Worm (Caenorhabditis elegans) whole organism, dauer: ENCODE data around the gene C16C10.13.

Experiments
- unc-62 ChIP-seq: sonication (generic microtip); optimal IDR thresholded peaks from 2 replicates; lab custom pipeline; 2017; ENCODE audit warnings: missing biosample characterization, missing genetic modification reagents, missing genetic modification characterization

Gene C16C10.13

DNA sequence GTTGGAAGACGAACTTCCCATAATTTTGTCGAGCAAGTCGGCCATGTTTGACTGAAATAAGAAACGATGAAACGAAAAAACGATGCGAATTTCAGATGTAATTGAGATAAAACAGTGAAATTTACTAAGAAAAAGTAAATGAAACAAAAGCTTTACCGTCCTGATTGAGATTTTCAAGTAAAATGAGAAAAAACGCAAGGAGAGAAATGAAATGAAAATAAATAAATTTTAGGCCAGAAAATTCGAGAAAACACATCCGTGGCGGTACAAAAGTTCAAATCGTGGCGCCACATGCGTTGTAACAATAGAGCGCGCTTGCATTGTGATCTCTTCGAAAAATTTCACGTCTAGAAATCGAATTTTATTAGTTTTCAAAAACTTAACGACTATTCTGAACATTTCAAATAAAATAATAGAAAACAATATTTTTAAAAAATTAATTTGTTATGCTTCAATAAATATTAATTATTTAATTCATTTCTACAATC, at the start of gene C16C10.13, which contains the start of gene hrde-1:
TSS of gene C16C10.13 (plus strand) at position 332 of the 488 bp plus-strand sequence.
TSS of gene hrde-1 (minus strand) at position 51 of the 488 bp plus-strand sequence.
- TF ChIP-seq unc-62 (GFP tag; lab: Kevin White, UChicago) = no peak

DNA sequence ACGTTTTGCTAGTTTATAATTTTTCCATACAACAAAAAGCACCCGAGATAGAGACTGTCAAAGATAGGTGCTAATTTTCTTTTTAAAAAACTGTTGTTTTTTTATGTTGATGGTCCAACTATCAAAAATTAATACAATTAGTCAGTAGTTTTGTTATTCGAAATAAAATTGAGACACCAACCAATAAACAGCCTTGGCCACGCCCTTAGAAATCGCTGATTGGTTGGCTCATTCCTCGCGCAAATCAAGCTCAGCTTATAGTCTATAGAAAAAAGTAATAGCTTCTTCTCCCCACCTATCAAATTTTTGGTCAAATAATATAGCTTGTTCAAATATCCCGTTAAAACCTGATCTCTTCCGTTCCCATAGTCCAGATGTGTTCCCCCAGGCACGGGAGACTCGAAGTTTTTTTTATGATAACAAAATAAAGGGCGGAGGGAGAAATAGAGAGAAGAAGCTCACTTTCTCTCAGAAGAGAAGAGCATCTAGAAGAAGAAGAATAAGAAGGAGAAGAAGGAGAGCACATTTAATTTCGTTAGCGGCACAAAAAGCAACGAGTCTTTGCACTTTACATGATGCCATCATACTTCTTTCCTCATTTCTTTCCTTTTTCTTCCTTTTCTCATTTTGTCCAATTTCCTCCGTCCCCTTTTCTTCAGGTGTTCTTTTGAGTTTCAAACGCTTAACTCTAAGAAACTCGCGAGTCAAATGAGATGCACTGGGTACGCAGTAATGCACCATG, 44.3 kb upstream of the C16C10.13 start:
- TF ChIP-seq unc-62 (GFP tag; lab: Kevin White, UChicago) = no peak

DNA sequence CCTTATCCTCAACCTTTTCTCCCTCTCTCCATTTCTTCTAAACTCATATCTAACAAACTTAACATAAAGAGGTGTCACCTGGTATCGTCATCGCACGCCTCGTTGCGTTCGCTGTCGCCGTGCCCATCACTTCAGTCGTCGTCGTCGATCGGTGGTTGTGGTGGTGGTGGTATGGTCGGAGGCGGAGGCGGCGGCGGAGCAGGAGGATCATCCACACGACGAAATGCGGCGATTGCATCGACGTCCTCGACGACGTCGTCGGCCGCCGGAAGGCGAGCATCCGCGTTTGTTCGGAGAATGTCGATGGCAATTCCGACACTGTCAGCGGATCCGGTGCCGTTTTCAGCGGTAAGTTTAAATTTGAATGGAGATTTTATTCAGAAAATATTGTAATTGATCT, 42.2 kb upstream of the C16C10.13 start:
- no peak for TF ChIP-seq unc-62 (GFP tag; lab: Kevin White, UChicago)

DNA sequence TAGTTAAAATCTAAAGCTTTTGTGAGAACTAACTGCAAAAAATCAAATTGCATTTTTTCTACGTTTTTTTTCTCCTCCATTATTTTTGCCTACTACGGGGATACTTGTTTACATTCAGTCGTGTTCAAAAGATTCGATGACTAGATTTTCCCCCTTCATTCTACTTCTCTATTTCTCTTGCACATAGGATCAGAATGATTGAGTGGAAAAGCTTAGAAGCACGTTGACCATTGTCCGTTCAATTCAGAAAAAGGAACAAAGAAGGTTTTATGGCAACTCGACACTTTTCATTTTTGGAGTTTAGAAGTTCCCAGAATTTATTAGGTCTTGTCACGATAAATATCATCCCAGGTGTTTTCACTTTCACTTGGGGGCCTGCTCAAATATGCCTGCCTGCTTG, 39.1 kb upstream of the C16C10.13 start:
- TF ChIP-seq unc-62 (GFP tag; lab: Kevin White, UChicago) = no peak

DNA sequence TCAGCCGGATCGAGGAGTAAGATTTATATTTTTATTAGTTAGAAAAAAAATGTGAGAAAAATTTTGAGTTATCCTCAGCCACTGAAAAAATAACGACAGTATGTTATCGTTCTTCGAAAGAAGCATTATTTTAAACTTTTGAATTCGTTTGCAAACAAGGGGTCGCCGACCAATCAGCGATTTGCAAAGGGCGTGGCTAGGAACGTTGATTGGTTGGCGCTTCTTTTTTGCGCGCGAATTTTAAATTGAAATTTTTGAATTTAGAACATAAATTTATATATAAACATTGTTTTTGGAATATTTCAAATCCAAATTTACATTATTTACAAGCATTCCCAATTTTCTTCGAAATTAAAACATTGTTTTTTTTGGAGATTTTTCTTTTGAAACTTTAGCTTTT, 33.1 kb upstream of the C16C10.13 start:
- TF ChIP-seq unc-62 (GFP tag; lab: Kevin White, UChicago) = no peak

DNA sequence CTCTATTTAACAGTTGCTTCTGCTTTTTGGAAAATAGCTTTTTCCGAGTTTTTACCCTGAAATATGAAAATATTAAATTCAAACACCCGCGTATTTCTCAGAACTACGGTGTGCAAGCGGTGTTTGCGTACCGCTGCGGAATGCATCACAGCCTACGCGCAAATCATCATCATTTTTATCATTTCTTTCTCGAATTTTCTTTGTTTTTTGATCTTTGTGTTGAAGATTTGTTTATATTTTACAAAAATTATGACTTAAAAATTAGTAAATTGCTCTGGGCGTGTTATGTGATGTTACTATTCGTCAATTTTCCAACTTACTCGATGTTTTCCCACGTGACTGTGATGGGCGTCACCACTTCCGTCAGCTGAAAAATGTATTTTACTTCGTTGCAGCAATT, 25.3 kb upstream of the C16C10.13 start:
- no peak for TF ChIP-seq unc-62 (GFP tag; lab: Kevin White, UChicago)

DNA sequence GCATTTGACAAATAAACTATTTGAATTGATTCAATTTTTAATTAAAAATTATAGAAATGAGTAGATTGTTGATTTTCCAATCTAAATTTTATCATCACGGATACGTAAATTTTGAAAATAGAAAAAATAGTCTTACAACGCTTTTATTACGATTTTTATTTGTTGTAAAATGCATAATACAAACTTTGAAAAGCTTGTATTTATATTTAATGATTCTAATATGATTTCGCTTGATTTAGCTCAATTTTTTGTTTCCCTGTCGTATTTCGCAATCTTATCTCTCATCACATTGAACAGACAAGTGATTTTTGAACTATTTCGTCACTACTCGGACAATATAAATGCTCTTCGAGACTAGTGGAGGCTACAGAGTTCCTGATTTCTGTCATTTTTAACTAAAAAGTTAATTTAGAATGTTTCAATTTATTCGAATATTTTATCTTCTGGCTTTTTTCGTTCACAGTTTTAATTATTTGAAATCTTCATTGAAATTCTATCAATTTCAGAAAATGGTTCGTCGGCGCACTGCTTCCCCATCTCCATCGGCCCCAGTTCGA, 24.6 kb upstream of the C16C10.13 start, which contains the start of the genes wht-3 and har-1:
TSS of gene wht-3 (minus strand) at position 51 of the 557 bp plus-strand sequence.
TSS of gene har-1 (plus strand) at position 507 of the 557 bp plus-strand sequence.
- no peak for TF ChIP-seq unc-62 (GFP tag; lab: Kevin White, UChicago)

DNA sequence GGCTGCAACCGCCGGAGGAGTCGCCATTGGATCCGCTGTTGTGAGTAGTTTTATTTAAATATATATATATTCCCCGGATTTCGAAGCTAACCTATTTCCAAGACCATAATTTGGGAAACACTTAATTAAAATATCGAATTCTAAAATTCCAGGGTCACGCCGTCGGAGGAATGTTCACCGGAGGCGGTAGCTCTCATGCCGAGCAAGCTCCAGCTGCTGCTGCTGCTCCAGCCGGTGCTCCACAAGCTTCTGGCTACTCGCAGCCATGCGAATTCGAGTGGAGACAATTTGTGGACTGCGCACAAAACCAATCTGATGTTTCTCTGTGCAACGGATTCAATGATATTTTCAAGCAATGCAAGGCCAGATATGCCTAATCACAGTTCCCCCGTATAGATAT, 23.9 kb upstream of the C16C10.13 start:
- TF ChIP-seq unc-62 (GFP tag; lab: Kevin White, UChicago) = no peak

DNA sequence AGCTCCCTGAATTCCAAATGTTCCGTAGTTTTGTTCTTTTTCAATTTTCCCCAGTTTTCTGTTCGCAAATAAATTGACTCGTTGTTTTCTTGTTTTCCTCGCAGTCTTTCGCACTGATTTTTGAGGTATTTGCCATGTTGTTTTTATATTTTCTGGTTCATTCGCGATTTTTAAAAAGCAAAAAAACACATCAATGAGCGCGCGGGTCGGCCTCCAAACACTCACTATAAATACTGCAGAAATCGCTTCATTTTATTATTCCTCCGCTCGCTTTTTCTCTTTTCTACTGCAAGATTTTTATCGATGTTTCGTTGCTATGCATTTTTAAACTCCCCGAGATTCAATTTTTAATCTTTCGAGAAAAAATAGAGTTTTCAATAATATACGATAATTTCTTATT, 23.4 kb upstream of the C16C10.13 start:
- no peak for TF ChIP-seq unc-62 (GFP tag; lab: Kevin White, UChicago)

DNA sequence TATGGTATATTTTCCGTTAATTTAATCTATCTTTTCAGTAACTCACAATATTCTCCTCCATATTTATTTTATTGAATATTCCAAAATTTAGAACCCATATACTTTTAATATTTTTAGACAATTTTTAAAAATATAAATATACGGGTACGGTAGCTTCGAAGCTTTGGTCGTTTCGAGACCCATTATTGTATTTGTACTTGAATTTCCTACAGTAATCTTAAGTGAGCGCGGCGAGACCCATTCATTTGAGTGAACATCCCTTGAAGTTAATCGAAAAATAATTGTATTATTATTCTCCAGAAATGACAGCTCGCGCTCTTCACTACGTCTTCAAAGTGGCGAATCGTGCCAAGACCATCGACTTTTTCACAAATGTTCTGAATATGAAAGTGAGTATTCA, 22.9 kb upstream of the C16C10.13 start, which contains the start of gene glod-4:
TSS of gene glod-4 (plus strand) at position 301 of the 400 bp plus-strand sequence.
- TF ChIP-seq unc-62 (GFP tag; lab: Kevin White, UChicago) = no peak

DNA sequence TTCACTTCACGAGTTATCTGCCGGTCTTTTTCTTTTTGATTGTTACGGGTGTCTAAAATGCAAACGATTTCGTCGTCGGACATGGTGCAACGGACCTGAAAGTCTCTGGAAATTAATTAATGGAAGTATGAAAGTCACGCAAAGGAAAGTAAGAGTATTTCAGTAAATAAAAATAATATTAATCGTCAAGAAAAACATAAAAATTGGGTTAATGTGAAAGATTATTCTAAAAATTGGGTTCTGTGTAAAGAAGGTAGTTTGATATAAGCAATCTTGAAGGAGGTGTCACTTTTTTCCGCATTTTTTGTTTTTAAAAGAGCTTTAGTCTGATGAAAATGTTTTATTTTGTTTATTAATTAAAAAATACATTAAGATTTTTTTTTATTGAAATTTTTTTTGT, 18.9 kb upstream of the C16C10.13 start, which contains the start of gene C16C10.9:
TSS of gene C16C10.9 (minus strand) at position 101 of the 400 bp plus-strand sequence.
- no peak for TF ChIP-seq unc-62 (GFP tag; lab: Kevin White, UChicago)

DNA sequence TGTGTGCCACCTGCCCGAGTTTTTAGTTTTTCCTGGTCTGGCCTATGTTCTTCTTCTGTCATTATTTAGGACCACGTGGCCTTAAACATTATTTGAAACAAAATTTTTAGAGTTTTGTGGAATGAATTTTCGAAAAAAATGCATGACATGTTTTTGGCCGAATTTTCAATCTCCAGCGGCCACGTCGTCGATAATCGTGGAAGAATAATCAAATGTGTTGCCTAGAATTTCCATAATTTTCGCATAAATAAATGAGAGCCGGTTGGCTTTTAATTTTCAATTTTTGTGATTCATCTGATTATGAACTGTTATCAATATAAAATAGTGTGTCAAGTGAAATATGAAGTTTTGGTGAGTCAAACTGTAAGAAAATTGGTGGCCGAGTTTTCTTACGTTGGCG, 15.3 kb upstream of the C16C10.13 start, which contains the start of gene C01G12.16:
TSS of gene C01G12.16 (plus strand) at position 301 of the 400 bp plus-strand sequence.
- TF ChIP-seq unc-62 (GFP tag; lab: Kevin White, UChicago) = no peak

DNA sequence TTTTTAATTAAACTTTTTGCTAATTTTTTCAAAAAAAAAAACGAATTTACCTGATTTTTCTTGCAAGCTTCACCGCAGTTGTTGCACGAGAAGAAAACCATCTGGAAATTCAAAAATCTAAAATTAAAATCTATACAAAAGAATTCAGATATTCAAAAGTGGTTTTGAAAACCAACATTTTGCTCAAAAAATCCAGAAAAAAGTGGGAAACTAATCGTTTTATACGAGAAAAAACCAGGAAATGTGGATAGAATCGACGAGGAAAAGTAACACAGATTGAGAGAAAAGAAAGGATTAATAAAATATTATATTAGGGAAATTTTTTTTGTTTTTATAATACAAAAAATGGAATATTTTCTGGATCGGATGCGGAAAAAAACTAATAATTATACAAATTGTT, 12.2 kb upstream of the C16C10.13 start, which contains the start of gene C16C10.8:
TSS of gene C16C10.8 (minus strand) at position 101 of the 400 bp plus-strand sequence.
- TF ChIP-seq unc-62 (GFP tag; lab: Kevin White, UChicago) = no peak

DNA sequence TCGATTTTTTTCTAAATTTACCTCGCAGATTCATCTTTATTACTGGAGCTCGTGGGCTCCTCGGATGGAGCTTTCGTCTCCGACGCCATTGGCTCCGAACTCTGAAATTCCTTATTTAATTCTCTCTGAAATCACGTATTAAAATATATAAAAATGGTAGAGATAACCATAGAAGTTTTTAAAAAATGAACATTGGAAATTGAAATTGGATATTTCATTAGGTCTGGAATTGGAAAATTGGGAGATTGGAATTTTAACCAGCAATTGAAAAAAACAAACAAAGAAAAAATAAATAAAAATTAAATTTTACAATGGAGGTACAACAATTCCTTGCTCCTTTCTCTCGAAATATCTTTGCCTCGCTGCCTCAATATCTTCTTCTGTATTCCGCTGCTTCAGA, 9.5 kb upstream of the C16C10.13 start, which contains the start of gene rnf-5:
TSS of gene rnf-5 (minus strand) at position 101 of the 400 bp plus-strand sequence.
- TF ChIP-seq unc-62 (GFP tag; lab: Kevin White, UChicago) = no peak

DNA sequence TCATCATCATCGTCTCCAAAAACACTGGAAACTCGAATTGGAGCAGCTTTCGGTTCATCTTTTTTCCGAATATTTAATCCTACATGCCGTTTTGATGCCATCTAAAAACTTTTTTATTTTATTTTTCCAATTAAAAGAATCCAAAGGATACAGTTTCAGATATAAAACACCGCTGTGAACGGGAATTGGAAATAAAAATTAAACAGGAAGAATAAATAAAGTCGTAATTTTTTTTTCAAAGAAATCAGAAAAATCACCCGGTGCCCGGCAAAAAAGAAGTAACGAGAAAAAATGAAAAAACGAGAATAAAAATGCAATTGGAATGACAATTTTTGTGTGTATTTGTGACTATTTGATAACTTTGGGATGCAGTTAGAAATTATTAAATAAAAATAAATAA, 7.6 kb upstream of the C16C10.13 start, which contains the start of gene ccdc-55:
TSS of gene ccdc-55 (minus strand) at position 101 of the 400 bp plus-strand sequence.
- no peak for TF ChIP-seq unc-62 (GFP tag; lab: Kevin White, UChicago)

DNA sequence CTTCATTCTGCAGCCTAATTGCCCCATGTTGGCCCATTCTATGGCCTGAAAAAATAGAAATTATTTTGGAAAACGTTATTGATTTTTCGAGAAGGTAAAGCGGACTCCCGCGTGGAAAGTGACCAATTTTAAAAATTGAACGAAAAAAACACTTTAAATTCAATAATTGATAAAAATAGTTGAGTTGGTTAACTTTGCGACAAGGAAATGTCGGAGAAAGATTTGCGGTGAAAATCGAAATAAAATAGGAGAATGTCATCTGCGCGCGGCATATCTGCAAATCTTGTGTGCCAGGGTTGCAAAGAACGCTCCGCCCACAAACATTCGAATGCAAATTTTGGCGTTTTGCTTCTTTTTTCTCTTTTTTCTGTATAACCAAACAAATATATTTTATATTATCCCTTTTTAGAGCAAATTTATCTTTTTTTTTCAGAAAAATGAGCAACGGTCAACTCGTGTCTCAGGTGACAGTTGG, 5.3 kb upstream of the C16C10.13 start, which contains the start of the genes rnf-121 and C16C10.4:
TSS of gene rnf-121 (minus strand) at position 51 of the 475 bp plus-strand sequence.
TSS of gene C16C10.4 (plus strand) at position 434 of the 475 bp plus-strand sequence.
- no peak for TF ChIP-seq unc-62 (GFP tag; lab: Kevin White, UChicago)
